Worm (Caenorhabditis elegans) whole organism, L3 larva: ENCODE results near the gene fsn-1.

Source experiments
- R02D3.7 ChIP-seq: fragments of 150-350 bp; optimal IDR thresholded peaks from 2 replicates; lab custom pipeline; 2014; ENCODE audit warnings: missing biosample characterization, missing genetic modification characterization
- ZK546.5 ChIP-seq: sonication (generic microtip); optimal IDR thresholded peaks from 2 replicates; lab custom pipeline; 2017; ENCODE audit warnings: missing biosample characterization, missing genetic modification characterization
- aly-2 ChIP-seq: fragments of 150-350 bp; optimal IDR thresholded peaks from 2 replicates; lab custom pipeline; 2014; ENCODE audit warnings: missing biosample characterization, missing genetic modification characterization
- ama-1 ChIP-seq: fragments of 150-350 bp; optimal IDR thresholded peaks from 2 replicates; lab custom pipeline; 2018
- ceh-16 ChIP-seq: sonication (generic microtip); optimal IDR thresholded peaks from 2 replicates; lab custom pipeline; 2017; ENCODE audit warnings: missing biosample characterization, missing genetic modification characterization
- ceh-28 ChIP-seq: fragments of 150-350 bp; optimal IDR thresholded peaks from 2 replicates; lab custom pipeline; 2014; ENCODE audit warnings: missing biosample characterization, missing genetic modification reagents, missing genetic modification characterization
- ceh-82 ChIP-seq: fragments of 150-350 bp; optimal IDR thresholded peaks from 2 replicates; lab custom pipeline; 2014; ENCODE audit warnings: missing biosample characterization, missing genetic modification characterization
- ceh-9 ChIP-seq: sonication (generic microtip); optimal IDR thresholded peaks from 2 replicates; lab custom pipeline; 2018; ENCODE audit warnings: missing biosample characterization, missing genetic modification characterization
- daf-12 ChIP-seq: fragments of 150-350 bp; optimal IDR thresholded peaks from 2 replicates; lab custom pipeline; 2014; ENCODE audit warnings: missing biosample characterization, missing genetic modification reagents, missing genetic modification characterization
- egl-27 ChIP-seq: sonication (generic microtip); optimal IDR thresholded peaks from 4 replicates; lab custom pipeline; 2017; ENCODE audit warnings: missing biosample characterization, missing genetic modification reagents, missing genetic modification characterization
- egl-5 ChIP-seq: fragments of 150-350 bp; optimal IDR thresholded peaks from 2 replicates; lab custom pipeline; 2017; ENCODE audit warnings: missing biosample characterization, missing genetic modification reagents, missing genetic modification characterization, inconsistent platforms
- elt-1 ChIP-seq: fragments of 150-350 bp; optimal IDR thresholded peaks from 2 replicates; lab custom pipeline; 2014; ENCODE audit warnings: missing biosample characterization, missing genetic modification characterization
- elt-2 ChIP-seq: sonication (generic microtip); optimal IDR thresholded peaks from 2 replicates; lab custom pipeline; 2016; ENCODE audit warnings: missing genetic modification reagents, mild to moderate bottlenecking, missing genetic modification characterization, missing compliant biosample characterization
- elt-3 ChIP-seq, 3 experiments: fragments of 150-350 bp in 1 of 3; sonication (generic microtip) in 2 of 3; optimal IDR thresholded peaks; 2 replicates in 2 of 3; 4 replicates in 1 of 3; lab custom pipeline; 2014 to 2017; ENCODE audit warnings: missing biosample characterization in 3 of 3, missing genetic modification characterization in 3 of 3
- eor-1 ChIP-seq, 2 experiments: fragments of 150-350 bp; optimal IDR thresholded peaks; 2 replicates each; lab custom pipeline; 2014 to 2018; ENCODE audit warnings: missing biosample characterization in 2 of 2, missing genetic modification characterization in 2 of 2
- fkh-10 ChIP-seq: sonication (generic microtip); optimal IDR thresholded peaks from 2 replicates; lab custom pipeline; 2017; ENCODE audit warnings: missing biosample characterization, missing genetic modification reagents, missing genetic modification characterization
- fkh-2 ChIP-seq: fragments of 150-350 bp; optimal IDR thresholded peaks from 2 replicates; lab custom pipeline; 2014; ENCODE audit warnings: missing biosample characterization, missing genetic modification reagents, missing genetic modification characterization
- fos-1 ChIP-seq: fragments of 150-350 bp; optimal IDR thresholded peaks from 2 replicates; lab custom pipeline; 2014; ENCODE audit warnings: missing biosample characterization, missing genetic modification characterization
- hmg-11 ChIP-seq: sonication (generic microtip); optimal IDR thresholded peaks from 2 replicates; lab custom pipeline; 2016; ENCODE audit warnings: missing genetic modification characterization, missing compliant biosample characterization
- jun-1 ChIP-seq: fragments of 150-350 bp; optimal IDR thresholded peaks from 2 replicates; lab custom pipeline; 2014; ENCODE audit warnings: missing biosample characterization, missing genetic modification reagents, missing genetic modification characterization
- lin-15B ChIP-seq: fragments of 150-350 bp; optimal IDR thresholded peaks from 2 replicates; lab custom pipeline; 2014; ENCODE audit warnings: missing biosample characterization, missing genetic modification characterization
- lin-39 ChIP-seq: fragments of 150-350 bp; optimal IDR thresholded peaks from 2 replicates; lab custom pipeline; 2018; ENCODE audit warnings: missing biosample characterization, missing genetic modification reagents, missing genetic modification characterization
- lsy-12 ChIP-seq: sonication (generic microtip); optimal IDR thresholded peaks from 2 replicates; lab custom pipeline; 2016; ENCODE audit warnings: mild to moderate bottlenecking, missing genetic modification characterization, missing compliant biosample characterization
- mdl-1 ChIP-seq: fragments of 150-350 bp; optimal IDR thresholded peaks from 2 replicates; lab custom pipeline; 2014; ENCODE audit warnings: missing biosample characterization, missing genetic modification characterization
- mml-1 ChIP-seq: fragments of 150-350 bp; sonication (generic microtip); optimal IDR thresholded peaks from 3 replicates; lab custom pipeline; 2014; ENCODE audit warnings: missing biosample characterization, missing genetic modification characterization
- nfya-1 ChIP-seq: sonication (generic microtip); optimal IDR thresholded peaks from 2 replicates; lab custom pipeline; 2017; ENCODE audit warnings: missing genetic modification characterization, mild to moderate bottlenecking, missing compliant biosample characterization, antibody characterized with exemption, moderate library complexity; ENCODE audit not compliant: insufficient read depth
- nhr-11 ChIP-seq: fragments of 150-350 bp; optimal IDR thresholded peaks from 2 replicates; lab custom pipeline; 2014; ENCODE audit warnings: missing biosample characterization, missing genetic modification characterization
- nhr-12 ChIP-seq: fragments of 150-350 bp; optimal IDR thresholded peaks from 2 replicates; lab custom pipeline; 2014; ENCODE audit warnings: missing biosample characterization, missing genetic modification characterization
- nhr-23 ChIP-seq: fragments of 150-350 bp; optimal IDR thresholded peaks from 2 replicates; lab custom pipeline; 2014; ENCODE audit warnings: missing biosample characterization, missing genetic modification reagents, missing genetic modification characterization
- nhr-237 ChIP-seq: fragments of 150-350 bp; optimal IDR thresholded peaks from 2 replicates; lab custom pipeline; 2014; ENCODE audit warnings: missing biosample characterization, missing genetic modification characterization
- nhr-25 ChIP-seq: sonication (generic microtip); optimal IDR thresholded peaks from 2 replicates; lab custom pipeline; 2017; ENCODE audit warnings: missing biosample characterization, missing genetic modification characterization
- nhr-28 ChIP-seq: fragments of 150-350 bp; optimal IDR thresholded peaks from 2 replicates; lab custom pipeline; 2014; ENCODE audit warnings: missing biosample characterization, missing genetic modification characterization
- nhr-43 ChIP-seq: sonication (generic microtip); optimal IDR thresholded peaks from 2 replicates; lab custom pipeline; 2016; ENCODE audit warnings: mild to moderate bottlenecking, missing genetic modification characterization, missing compliant biosample characterization; ENCODE audit not compliant: poor library complexity, severe bottlenecking
- nhr-67 ChIP-seq: fragments of 150-350 bp; optimal IDR thresholded peaks from 2 replicates; lab custom pipeline; 2014; ENCODE audit warnings: missing biosample characterization, missing genetic modification characterization
- nhr-76 ChIP-seq: fragments of 150-350 bp; sonication (generic microtip); optimal IDR thresholded peaks from 5 replicates; lab custom pipeline; 2014; ENCODE audit warnings: missing biosample characterization, missing genetic modification characterization
- nhr-77 ChIP-seq: fragments of 150-350 bp; optimal IDR thresholded peaks from 2 replicates; lab custom pipeline; 2014; ENCODE audit warnings: missing biosample characterization, missing genetic modification characterization
- pha-4 ChIP-seq: fragments of 150-350 bp; optimal IDR thresholded peaks from 2 replicates; lab custom pipeline; 2014; ENCODE audit warnings: missing biosample characterization, missing genetic modification reagents, missing genetic modification characterization
- pqm-1 ChIP-seq: fragments of 150-350 bp; optimal IDR thresholded peaks from 2 replicates; lab custom pipeline; 2017; ENCODE audit warnings: missing biosample characterization, missing genetic modification characterization, inconsistent platforms
- sea-2 ChIP-seq: fragments of 150-350 bp; sonication (generic microtip); optimal IDR thresholded peaks from 4 replicates; lab custom pipeline; 2014; ENCODE audit warnings: missing biosample characterization, missing genetic modification reagents, missing genetic modification characterization
- skn-1 ChIP-seq: fragments of 150-350 bp; optimal IDR thresholded peaks from 2 replicates; lab custom pipeline; 2014; ENCODE audit warnings: missing biosample characterization, missing genetic modification characterization
- snpc-4 ChIP-seq: fragments of 150-350 bp; optimal IDR thresholded peaks from 2 replicates; lab custom pipeline; 2014; ENCODE audit warnings: missing biosample characterization, missing genetic modification characterization
- tbx-2 ChIP-seq: sonication (generic microtip); optimal IDR thresholded peaks from 2 replicates; lab custom pipeline; 2016; ENCODE audit warnings: mild to moderate bottlenecking, missing genetic modification characterization, missing compliant biosample characterization
- unc-39 ChIP-seq: sonication (generic microtip); optimal IDR thresholded peaks from 4 replicates; lab custom pipeline; 2017; ENCODE audit warnings: missing biosample characterization, missing genetic modification characterization
- unc-62 ChIP-seq: fragments of 150-350 bp; sonication (generic microtip); optimal IDR thresholded peaks from 4 replicates; lab custom pipeline; 2014; ENCODE audit warnings: missing biosample characterization, missing genetic modification reagents, missing genetic modification characterization
- zag-1 ChIP-seq: fragments of 150-350 bp; optimal IDR thresholded peaks from 2 replicates; lab custom pipeline; 2014; ENCODE audit warnings: missing biosample characterization, missing genetic modification characterization
- ztf-11 ChIP-seq: fragments of 150-350 bp; optimal IDR thresholded peaks from 2 replicates; lab custom pipeline; 2014; ENCODE audit warnings: missing biosample characterization, missing genetic modification characterization
- ztf-4 ChIP-seq: fragments of 150-350 bp; optimal IDR thresholded peaks from 2 replicates; lab custom pipeline; 2014; ENCODE audit warnings: missing biosample characterization, missing genetic modification characterization

Gene fsn-1

ce11 chrIII:4917077-4917476, 20.0 kb upstream of the fsn-1 start, which contains the start of gene rars-1:
TSS of gene rars-1 (minus strand) at chrIII:4917177.
- TF ChIP-seq nfya-1 (tag; lab: Kevin White, UChicago), result no peak
- no peak for TF ChIP-seq unc-39 (tag; lab: Kevin White, UChicago)
- no peak for TF ChIP-seq sea-2
- no peak for TF ChIP-seq ceh-9

ce11 chrIII:4917960-4918712, 19.0 kb upstream of the fsn-1 start, which contains the start of gene rpb-8:
TSS of gene rpb-8 (minus strand) at chrIII:4918008.
- peak; percentile 37 for TF ChIP-seq snpc-4 (tag; lab: Kevin White, UChicago)
- no peak for TF ChIP-seq ceh-16 (tag; lab: Kevin White, UChicago)
- peak; percentile 57 for TF ChIP-seq egl-5 (tag; lab: Kevin White, UChicago)
- no peak for TF ChIP-seq jun-1 (tag; lab: Kevin White, UChicago)
- peak; percentile 71 for TF ChIP-seq lin-15B
- no peak for TF ChIP-seq ZK546.5 (tag; lab: Kevin White, UChicago)
- peak; percentile 61 for TF ChIP-seq lin-39 (tag; lab: Kevin White, UChicago)
- no peak for TF ChIP-seq ceh-28 (tag; lab: Kevin White, UChicago)
- TF ChIP-seq lsy-12 (tag; lab: Kevin White, UChicago), result no peak
- TF ChIP-seq elt-1 (tag; lab: Kevin White, UChicago), result no peak
- TF ChIP-seq tbx-2 (tag; lab: Kevin White, UChicago), result no peak
- no peak for TF ChIP-seq pqm-1 (tag; lab: Kevin White, UChicago)
- no peak for TF ChIP-seq fos-1 (tag; lab: Kevin White, UChicago)
- TF ChIP-seq nhr-11 (tag; lab: Kevin White, UChicago), result no peak
- TF ChIP-seq hmg-11, result no peak
- TF ChIP-seq unc-62, result no peak
- TF ChIP-seq eor-1 (tag; optimal IDR thresholded peaks at IDR 0.05; lab: Kevin White, UChicago), result no peak
- TF ChIP-seq egl-27 (tag; lab: Kevin White, UChicago), result no peak
- TF ChIP-seq zag-1 (tag; lab: Kevin White, UChicago), result no peak
- no peak for TF ChIP-seq R02D3.7 (tag; lab: Kevin White, UChicago)
- TF ChIP-seq daf-12 (tag; lab: Kevin White, UChicago), result no peak
- TF ChIP-seq aly-2 (tag; lab: Kevin White, UChicago), result no peak
- peak; percentile 3 for TF ChIP-seq elt-2
- no peak for TF ChIP-seq unc-39 (tag; lab: Kevin White, UChicago)
- peak; percentile 38 for TF ChIP-seq ama-1 (lab: Kevin White, UChicago)
- no peak for TF ChIP-seq skn-1 (tag; lab: Kevin White, UChicago)
- TF ChIP-seq mml-1, result no peak
- no peak for TF ChIP-seq nhr-237 (tag; lab: Kevin White, UChicago)
- TF ChIP-seq ceh-82 (tag; lab: Kevin White, UChicago), result no peak
- no peak for TF ChIP-seq sea-2
- TF ChIP-seq mdl-1 (tag; lab: Kevin White, UChicago), result no peak
- peak; percentile 66 for TF ChIP-seq nhr-23
- no peak for TF ChIP-seq ztf-11 (tag; lab: Kevin White, UChicago)
- no peak for TF ChIP-seq nhr-28
- no peak for TF ChIP-seq fkh-2 (tag; lab: Kevin White, UChicago)
- TF ChIP-seq nfya-1 (tag; lab: Kevin White, UChicago), result peak; percentile 72
- no peak for TF ChIP-seq nhr-76
- no peak for TF ChIP-seq nhr-12 (tag; lab: Kevin White, UChicago)
- TF ChIP-seq fkh-10 (GFP tag; lab: Kevin White, UChicago), result no peak
- TF ChIP-seq pha-4 (tag; lab: Kevin White, UChicago), result peak; percentile 71
- no peak for TF ChIP-seq ztf-4 (tag; lab: Kevin White, UChicago)
- TF ChIP-seq nhr-77 (tag; lab: Kevin White, UChicago), result no peak
- no peak for TF ChIP-seq elt-3 (tag; optimal IDR thresholded peaks at IDR 0.05; lab: Kevin White, UChicago)
- no peak for TF ChIP-seq ceh-9
- no peak for TF ChIP-seq nhr-67 (tag; lab: Kevin White, UChicago)
- TF ChIP-seq nhr-25 (tag; lab: Kevin White, UChicago), result peak; percentile 8
- no peak for TF ChIP-seq nhr-43 (tag; lab: Kevin White, UChicago)
- TF ChIP-seq, all 47 proteins: peak for 10
